Fruit fly (Drosophila melanogaster) whole organism, larva: Measurements from ENCODE around the gene Alg9.

Experiments
- noc ChIP-seq: fragments of 200-800 bp; sonication (Bioruptor generic); optimal IDR thresholded peaks from 3 replicates; lab custom pipeline; 2019; ENCODE audit warnings: missing biosample characterization, mild to moderate bottlenecking, missing genetic modification characterization, moderate library complexity

The Alg9 gene

dm6 chr3R:25207405-25208003, 13.9 kb upstream of the Alg9 start:
- peak; percentile 74 for TF ChIP-seq noc (tag; lab: Kevin White, UChicago)

DNA sequence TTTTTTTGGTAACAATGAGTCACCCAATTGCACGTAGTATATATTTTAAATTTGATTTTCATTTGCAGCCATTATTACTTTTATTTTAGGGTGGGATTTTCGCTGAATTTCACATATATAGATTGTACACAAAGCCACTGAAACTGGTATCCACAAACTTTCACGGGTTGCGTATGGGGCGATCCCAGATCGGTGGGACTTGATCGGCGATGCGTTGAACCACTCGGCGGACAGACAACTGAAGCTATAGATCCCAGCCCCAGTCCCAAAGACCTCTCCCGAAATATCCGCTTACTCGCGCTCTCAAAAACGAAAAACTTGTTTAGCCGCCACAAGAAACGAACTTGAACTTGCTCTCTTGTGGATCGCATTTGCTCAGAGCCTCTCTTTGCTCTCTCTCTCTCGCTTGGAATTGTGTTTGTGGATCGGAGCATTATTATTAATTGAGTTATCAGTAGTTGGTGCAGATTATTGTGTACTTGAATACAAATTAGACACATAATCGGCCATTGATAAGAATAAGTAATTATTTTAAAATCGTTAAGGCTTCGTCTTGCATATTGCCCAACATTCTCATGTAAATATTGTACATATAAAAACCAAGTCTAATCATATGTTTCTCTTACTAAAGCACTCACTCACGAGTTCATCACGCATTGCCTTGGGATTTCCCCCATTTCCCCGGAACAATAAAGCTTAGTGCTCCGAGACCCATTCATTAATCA, 13.2 kb upstream of the Alg9 start, which contains the start of gene Cad96Ca:
Cad96Ca (minus strand) TSS at position 242 of the 725 bp plus-strand sequence.
- no peak for TF ChIP-seq noc (tag; lab: Kevin White, UChicago)

dm6 chr3R:25208767-25209075, 12.7 kb upstream of the Alg9 start:
- TF ChIP-seq noc (tag; lab: Kevin White, UChicago) = no peak

- no peak for TF ChIP-seq noc (tag; lab: Kevin White, UChicago)
These were observed 12.2 kb upstream of the Alg9 start for dm6 chr3R:25209207-25209606.

dm6 chr3R:25215123-25215522, 6.3 kb upstream of the Alg9 start, which contains the start of gene Saysd1:
Gene Saysd1, minus strand, starts transcription at chr3R:25215188.
- peak; percentile 64 for TF ChIP-seq noc (tag; lab: Kevin White, UChicago)

- TF ChIP-seq noc (tag; lab: Kevin White, UChicago) = no peak
These were observed 5.4 kb upstream of the Alg9 start, which contains the start of gene CG31106 for dm6 chr3R:25215997-25216396. Gene CG31106, plus strand, starts transcription at chr3R:25216297.

DNA sequence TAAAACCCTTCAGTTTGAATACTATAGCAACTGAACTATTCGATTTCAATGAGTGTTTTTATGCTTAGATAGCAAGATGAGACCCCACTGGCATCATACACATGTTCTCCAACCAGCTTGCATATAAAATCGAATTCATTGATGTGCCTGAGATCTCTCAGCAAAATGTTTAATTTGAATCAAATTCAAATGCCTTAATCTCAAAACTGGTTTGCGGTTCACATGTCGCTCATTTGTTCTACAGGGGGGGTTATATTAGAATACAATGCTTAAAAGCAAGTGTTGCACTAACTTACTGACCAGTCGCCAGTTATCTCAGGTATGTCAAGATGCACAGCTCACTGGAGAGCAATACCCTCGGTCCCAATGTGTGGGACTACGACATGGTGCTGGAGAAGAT, 2.4 kb upstream of the Alg9 start, which contains the start of gene CG31103:
CG31103 (plus strand) TSS at position 301 of the 400 bp plus-strand sequence.
- TF ChIP-seq noc (tag; lab: Kevin White, UChicago) = no peak

- TF ChIP-seq noc (tag; lab: Kevin White, UChicago) = no peak
These were observed 4.1 kb downstream of the Alg9 start for dm6 chr3R:25225483-25225882.

DNA sequence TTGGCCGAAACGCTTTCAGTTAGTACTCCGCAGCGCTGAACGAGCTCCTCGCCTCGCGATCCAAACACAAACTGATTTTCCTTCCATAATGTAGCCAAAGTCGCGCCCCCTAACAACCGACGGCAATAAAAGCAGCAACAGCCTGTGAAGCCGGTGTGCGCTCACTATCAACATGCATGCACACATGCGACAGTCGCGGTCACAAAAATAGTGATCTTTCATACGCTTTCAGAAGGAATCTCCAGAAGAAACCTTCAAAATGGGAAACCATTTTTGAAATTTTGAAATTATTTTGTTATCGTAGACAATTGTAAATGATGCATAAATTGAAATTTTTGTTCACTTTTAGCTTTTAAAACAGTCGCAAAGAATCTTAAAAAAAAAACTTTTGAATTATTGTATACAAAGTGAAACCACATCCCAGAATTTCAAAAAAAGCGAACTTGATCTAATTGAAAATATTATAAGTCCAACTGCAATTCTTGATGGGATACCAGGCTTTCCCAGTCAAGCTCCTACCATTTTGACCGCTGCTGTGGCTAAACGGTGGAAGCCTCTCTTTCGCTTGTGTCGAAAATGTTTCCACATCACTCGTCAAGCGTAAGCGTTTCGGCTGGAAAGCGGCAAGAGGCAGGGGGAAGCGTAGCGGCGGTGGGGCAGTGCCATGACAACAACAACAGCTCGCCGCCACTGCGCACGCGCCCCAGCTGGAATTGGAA, 11.0 kb downstream of the Alg9 start, which contains the start of gene Cad96Cb:
Cad96Cb (minus strand) TSS at position 51 of the 719 bp plus-strand sequence.
- no peak for TF ChIP-seq noc (tag; lab: Kevin White, UChicago)

DNA sequence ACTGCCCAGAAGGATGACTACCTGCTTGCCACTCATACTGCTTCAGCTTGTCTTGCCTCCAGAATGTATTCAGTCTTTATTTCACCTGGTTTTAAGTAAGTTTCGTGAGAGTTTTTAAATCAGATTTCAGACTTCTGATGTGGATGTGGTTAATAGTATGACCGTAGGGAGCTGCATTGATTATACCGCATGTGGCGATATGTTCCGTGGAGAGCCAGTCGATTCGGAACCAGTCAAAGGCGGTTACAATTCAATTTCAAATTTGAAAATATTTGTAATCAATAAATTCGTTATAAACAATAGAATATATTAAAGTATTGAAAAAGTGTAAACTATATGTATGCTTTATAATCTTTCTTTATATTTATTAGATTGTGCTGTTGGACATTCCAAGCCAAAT, 14.0 kb downstream of the Alg9 start, which contains the start of gene Sil1:
Sil1 (minus strand) TSS at position 168 of the 400 bp plus-strand sequence.
- TF ChIP-seq noc (tag; lab: Kevin White, UChicago) = no peak

DNA sequence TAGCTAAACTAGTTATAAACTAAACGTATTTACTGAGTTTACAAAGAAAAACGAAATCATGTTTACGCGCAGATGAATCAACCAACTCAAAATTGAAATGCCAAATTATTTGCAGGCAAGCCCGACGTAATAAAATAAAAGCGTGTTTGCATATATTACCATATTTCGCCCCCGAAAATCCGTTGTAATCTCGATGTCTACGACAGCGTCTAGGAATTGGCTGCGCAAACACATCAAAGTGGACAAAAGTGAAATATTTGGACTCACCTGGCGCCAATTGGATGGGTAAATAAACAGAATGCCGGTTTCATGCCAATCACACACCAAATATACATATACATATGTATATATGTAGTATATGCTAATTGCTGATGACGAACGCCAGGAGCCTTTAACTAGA, 14.7 kb downstream of the Alg9 start:
- no peak for TF ChIP-seq noc (tag; lab: Kevin White, UChicago)

DNA sequence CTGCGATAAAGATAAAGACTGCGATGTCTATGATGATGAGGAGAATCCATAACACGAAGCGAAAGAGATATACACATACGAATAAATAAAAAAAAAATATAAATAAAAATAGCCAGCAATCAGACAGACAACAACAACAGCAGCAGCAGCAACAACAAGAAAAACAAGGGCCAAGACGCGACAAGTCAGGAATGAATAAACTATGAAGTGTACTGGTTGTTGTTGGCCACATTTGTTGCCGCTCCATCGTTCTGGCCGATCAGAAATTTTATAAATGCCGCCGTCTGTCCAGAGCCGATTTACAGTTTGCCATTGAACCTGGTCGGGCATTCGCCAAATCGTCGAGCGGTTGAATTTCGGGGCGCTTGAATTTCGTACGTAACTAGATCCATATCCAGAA, 15.9 kb downstream of the Alg9 start, which contains the start of gene Jhbp7:
Jhbp7 (plus strand) TSS at position 301 of the 400 bp plus-strand sequence.
- TF ChIP-seq noc (tag; lab: Kevin White, UChicago) = no peak

DNA sequence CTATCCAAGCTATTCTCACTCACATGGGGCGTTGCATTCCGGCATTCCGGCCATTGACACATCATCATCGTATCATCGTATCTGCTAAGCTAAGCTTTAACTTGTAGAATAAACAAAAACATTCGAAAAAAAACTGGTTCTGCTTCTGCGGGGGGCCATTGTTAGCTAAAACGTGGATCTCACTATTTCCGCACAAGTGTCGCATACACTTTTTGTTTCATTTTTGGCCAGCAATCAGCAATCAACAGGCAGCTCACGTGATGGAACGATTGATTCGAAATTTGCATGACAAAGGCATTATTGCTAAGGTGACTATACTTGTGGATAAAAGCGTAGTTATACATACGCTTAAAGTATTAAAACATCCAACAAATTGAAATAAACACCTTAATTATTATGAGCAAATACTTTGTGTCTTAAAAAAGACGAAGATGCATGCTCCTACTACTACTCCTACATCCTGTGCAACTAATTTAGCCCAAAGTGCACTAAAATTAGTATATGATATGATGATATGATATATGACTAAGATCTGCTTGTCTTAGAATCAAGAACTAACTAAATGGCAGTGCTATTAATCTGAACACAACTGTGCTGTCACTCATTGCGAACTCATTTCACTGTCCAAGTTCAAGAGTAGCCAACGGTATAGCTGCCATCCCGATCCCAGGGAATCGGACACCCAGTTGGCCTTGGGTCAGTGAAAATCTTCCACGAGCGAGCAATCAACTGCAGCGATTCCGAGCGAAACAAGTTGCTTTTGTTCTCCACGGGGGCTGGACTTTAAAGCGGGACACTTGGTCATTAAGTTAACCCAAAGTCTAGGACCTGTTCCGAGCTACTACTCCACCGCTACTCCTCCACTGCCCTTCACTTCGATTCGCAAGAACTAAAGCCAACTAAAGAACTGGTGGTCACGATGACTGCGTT, 17.6 kb downstream of the Alg9 start:
- TF ChIP-seq noc (tag; lab: Kevin White, UChicago) = no peak

dm6 chr3R:25239880-25240279, 18.5 kb downstream of the Alg9 start, which contains the start of gene to:
Gene to, plus strand, starts transcription at chr3R:25240180.
- TF ChIP-seq noc (tag; lab: Kevin White, UChicago) = no peak
